Worm (Caenorhabditis elegans) whole organism, late embryonic: ENCODE results near the gene ZC116.1.

Experiments used
- T23F11.4 ChIP-seq: fragments of 200-800 bp; sonication (Bioruptor generic); optimal IDR thresholded peaks from 2 replicates; lab custom pipeline; 2018; ENCODE audit warnings: mild to moderate bottlenecking, missing genetic modification characterization, missing compliant biosample characterization
- ama-1 ChIP-seq: fragments of 150-350 bp; optimal IDR thresholded peaks from 2 replicates; lab custom pipeline; 2014
- dve-1 ChIP-seq: sonication (generic microtip); optimal IDR thresholded peaks from 2 replicates; lab custom pipeline; 2017; ENCODE audit warnings: antibody characterized with exemption, mild to moderate bottlenecking, missing genetic modification characterization, missing compliant biosample characterization
- eyg-1 ChIP-seq: sonication (generic microtip); optimal IDR thresholded peaks from 2 replicates; lab custom pipeline; 2016; ENCODE audit warnings: missing genotype, missing genetic modification characterization, missing compliant biosample characterization
- mec-3 ChIP-seq: sonication (generic microtip); optimal IDR thresholded peaks from 2 replicates; lab custom pipeline; 2016; ENCODE audit warnings: borderline replicate concordance, missing genetic modification characterization, missing compliant biosample characterization
- npax-4 ChIP-seq: sonication (generic microtip); optimal IDR thresholded peaks from 2 replicates; lab custom pipeline; 2016; ENCODE audit warnings: missing genetic modification characterization, missing compliant biosample characterization
- pha-4 ChIP-seq: fragments of 150-350 bp; optimal IDR thresholded peaks from 2 replicates; lab custom pipeline; 2018; ENCODE audit warnings: missing biosample characterization, missing genetic modification reagents, missing genetic modification characterization
- syd-9 ChIP-seq: sonication (generic microtip); optimal IDR thresholded peaks from 2 replicates; lab custom pipeline; 2016; ENCODE audit warnings: mild to moderate bottlenecking, missing genetic modification characterization, moderate library complexity, missing compliant biosample characterization
- tbx-2 ChIP-seq: sonication (generic microtip); optimal IDR thresholded peaks from 2 replicates; lab custom pipeline; 2016; ENCODE audit warnings: missing genetic modification characterization, missing compliant biosample characterization
- unc-86 ChIP-seq: sonication (generic microtip); optimal IDR thresholded peaks from 2 replicates; lab custom pipeline; 2016; ENCODE audit warnings: missing genetic modification characterization, missing compliant biosample characterization

DNA sequence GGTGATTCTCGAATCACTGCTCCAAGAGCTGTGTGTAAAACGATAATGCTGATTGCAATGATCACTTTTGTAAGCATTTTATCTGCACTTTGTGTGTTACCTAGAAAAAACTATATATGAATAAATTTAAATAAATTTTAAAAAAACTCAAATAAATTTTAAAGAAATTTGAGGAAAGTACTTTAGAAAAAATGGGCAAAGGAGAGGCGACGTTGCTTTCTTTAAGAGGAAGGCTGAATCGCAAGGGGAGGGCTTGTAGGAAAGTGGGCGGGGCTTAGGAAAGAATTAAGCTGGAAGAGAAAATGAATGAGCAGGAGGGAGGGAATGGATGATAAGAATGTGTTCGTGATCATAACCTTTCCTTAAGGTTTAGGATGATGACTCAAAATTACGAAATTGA, 41.8 kb upstream of the ZC116.1 start, which contains the start of gene E02A10.4:
- no peak for TF ChIP-seq mec-3
- TF ChIP-seq syd-9 (tag; lab: Kevin White, UChicago), result no peak
- TF ChIP-seq tbx-2, result no peak
- no peak for TF ChIP-seq npax-4 (tag; lab: Kevin White, UChicago)
- TF ChIP-seq ama-1 (lab: Kevin White, UChicago), result no peak
- TF ChIP-seq dve-1 (tag; lab: Kevin White, UChicago), result no peak
- no peak for TF ChIP-seq T23F11.4 (GFP tag; lab: Kevin White, UChicago)
- no peak for TF ChIP-seq eyg-1
- no peak for TF ChIP-seq unc-86
- TF ChIP-seq pha-4 (tag; lab: Kevin White, UChicago), result no peak
